Fruit fly (Drosophila melanogaster): ENCODE results near the gene CG5116.
A peak's percentile ranks its signal among the peaks of the same experiment; 100 is the strongest.

Gene CG5116

dm6 chr3R:25453150-25453680 lies 29.7 kb upstream of the CG5116 start (continued):
- TF ChIP-seq CG34376 (GFP tag; optimal IDR thresholded peaks at IDR 0.05), result peak; percentile 18
- TF ChIP-seq CG11398 (GFP tag; optimal IDR thresholded peaks at IDR 0.05), result peak; percentile 57
- TF ChIP-seq CG4854 (GFP tag; optimal IDR thresholded peaks at IDR 0.05), result no peak
- no peak for TF ChIP-seq Mrtf (GFP tag; IDR thresholded peaks at IDR 0.05)
- TF ChIP-seq crol (GFP tag; IDR thresholded peaks at IDR 0.05), result no peak
- TF ChIP-seq dimm (GFP tag; IDR thresholded peaks at IDR 0.05), result no peak
- TF ChIP-seq CG33213 (GFP tag; optimal IDR thresholded peaks at IDR 0.05), result peak; percentile 3
- TF ChIP-seq stc (GFP tag; IDR thresholded peaks at IDR 0.05), result no peak; the same call in 1 of the 2 replicates
- TF ChIP-seq CG3065 (GFP tag; optimal IDR thresholded peaks at IDR 0.05), result no peak
- no peak for TF ChIP-seq D (optimal IDR thresholded peaks at IDR 0.05)
- TF ChIP-seq D (GFP tag; optimal IDR thresholded peaks at IDR 0.05), result peak; percentile 52
- TF ChIP-seq slp2 (GFP tag; optimal IDR thresholded peaks at IDR 0.05), result peak; percentile 23
- TF ChIP-seq Dip3 (GFP tag; optimal IDR thresholded peaks at IDR 0.05), result no peak
- TF ChIP-seq Scr (GFP tag; IDR thresholded peaks at IDR 0.05; ENCODE audit: partially characterized antibody), result no peak
- TF ChIP-seq CG12236 (GFP tag; optimal IDR thresholded peaks at IDR 0.05), result peak; percentile 47
- TF ChIP-seq CG18764 (GFP tag; optimal IDR thresholded peaks at IDR 0.05), result peak; percentile 26
- peak in 1 of 2 experiments; percentile 51 for TF ChIP-seq Hr51 (GFP tag; optimal IDR thresholded peaks at IDR 0.05)
- peak; percentile 72 for TF ChIP-seq Sox100B (GFP tag; optimal IDR thresholded peaks at IDR 0.05)
- no peak for TF ChIP-seq CG3847 (GFP tag; IDR thresholded peaks at IDR 0.05)
- peak; percentile 55 for TF ChIP-seq CG13424 (tag; optimal IDR thresholded peaks at IDR 0.05)
- TF ChIP-seq CG15601 (tag; optimal IDR thresholded peaks at IDR 0.05), result peak; percentile 67
- TF ChIP-seq Side (GFP tag; optimal IDR thresholded peaks at IDR 0.05), result no peak
- no peak for TF ChIP-seq Dip2 (GFP tag; IDR thresholded peaks at IDR 0.05)
- TF ChIP-seq E2f2 (GFP tag; IDR thresholded peaks at IDR 0.05), result peak; percentile 38; the same call in 1 of the 2 replicates
- TF ChIP-seq CG12299 (tag; optimal IDR thresholded peaks at IDR 0.05), result peak; percentile 62
- TF ChIP-seq HLH4C (GFP tag; IDR thresholded peaks at IDR 0.05; ENCODE audit: partially characterized antibody), result no peak
- peak; percentile 7; the same call in 1 of the 2 replicates for TF ChIP-seq CG31441 (GFP tag; IDR thresholded peaks at IDR 0.05)
- no peak for TF ChIP-seq nerfin-1 (tag; optimal IDR thresholded peaks at IDR 0.05)
- no peak for TF ChIP-seq mam (GFP tag; optimal IDR thresholded peaks at IDR 0.05)
- no peak for TF ChIP-seq CG16815 (GFP tag; optimal IDR thresholded peaks at IDR 0.05)
- TF ChIP-seq CG1647 (GFP tag; optimal IDR thresholded peaks at IDR 0.05), result no peak
- peak; percentile 61 for TF ChIP-seq CG18599 (GFP tag; optimal IDR thresholded peaks at IDR 0.05)
- TF ChIP-seq CG43689 (GFP tag; IDR thresholded peaks at IDR 0.05), result no peak
- TF ChIP-seq CrebB (tag; optimal IDR thresholded peaks at IDR 0.05), result peak; percentile 79
- peak; percentile 67 for TF ChIP-seq Vsx1 (GFP tag; optimal IDR thresholded peaks at IDR 0.05)
- no peak for TF ChIP-seq NFAT (GFP tag; IDR thresholded peaks at IDR 0.05)
- TF ChIP-seq Hr3 (GFP tag; optimal IDR thresholded peaks at IDR 0.05), result peak; percentile 7
- no peak for TF ChIP-seq ttk (GFP tag; IDR thresholded peaks at IDR 0.05)
- TF ChIP-seq CG15011 (GFP tag; optimal IDR thresholded peaks at IDR 0.05), result peak; percentile 79
- TF ChIP-seq CG1603 (tag; optimal IDR thresholded peaks at IDR 0.05), result peak; percentile 50
- peak in 1 of 2 experiments; percentile 32 for TF ChIP-seq Hr78 (GFP tag; optimal IDR thresholded peaks at IDR 0.05)
- TF ChIP-seq otp (GFP tag; IDR thresholded peaks at IDR 0.05), result 0 out of 3 replicates have a peak, but pooled peaks have one; percentile 26
- TF ChIP-seq CTCF (GFP tag; optimal IDR thresholded peaks at IDR 0.05), result peak; percentile 10
- peak; percentile 34 for TF ChIP-seq Mad (GFP tag; optimal IDR thresholded peaks at IDR 0.05)
- no peak for TF ChIP-seq pzg (GFP tag; optimal IDR thresholded peaks at IDR 0.05)
- no peak for TF ChIP-seq CG6175 (GFP tag; IDR thresholded peaks at IDR 0.05)
- no peak for TF ChIP-seq tin (GFP tag; optimal IDR thresholded peaks at IDR 0.05)
- no peak for TF ChIP-seq ind (GFP tag; optimal IDR thresholded peaks at IDR 0.05)
- TF ChIP-seq ap (GFP tag; IDR thresholded peaks at IDR 0.05), result no peak
- peak; percentile 53 for TF ChIP-seq CG6254 (GFP tag; optimal IDR thresholded peaks at IDR 0.05)
- TF ChIP-seq Nf-YC (tag; optimal IDR thresholded peaks at IDR 0.05), result peak; percentile 27

Data from whole organism, embryonic.